Worm (Caenorhabditis elegans) whole organism, L4 larva: Measurements from ENCODE around the gene ampd-1.

Experiments used
- fkh-10 ChIP-seq: fragments of 150-350 bp; optimal IDR thresholded peaks from 2 replicates; lab custom pipeline; 2014; ENCODE audit warnings: missing biosample characterization, missing genetic modification reagents, missing genetic modification characterization
- jun-1 ChIP-seq: fragments of 150-350 bp; optimal IDR thresholded peaks from 2 replicates; lab custom pipeline; 2014; ENCODE audit warnings: missing biosample characterization, missing genetic modification reagents, missing genetic modification characterization
- nhr-111 ChIP-seq: fragments of 200-800 bp; sonication (Bioruptor generic); optimal IDR thresholded peaks from 2 replicates; lab custom pipeline; 2018; ENCODE audit warnings: mild to moderate bottlenecking, missing genetic modification characterization, missing compliant biosample characterization
- nhr-76 ChIP-seq: fragments of 150-350 bp; optimal IDR thresholded peaks from 2 replicates; lab custom pipeline; 2014; ENCODE audit warnings: missing biosample characterization, missing genetic modification characterization
- pha-4 ChIP-seq, 2 experiments: fragments of 150-350 bp in 1 of 2; fragments of 200-800 bp in 1 of 2; sonication (Bioruptor generic) in 1 of 2; IDR thresholded peaks in 1 of 2; optimal IDR thresholded peaks in 1 of 2; 2 replicates each; pipeline versions ENCODE4 v1.3.6 to Lab custom; 2014 to 2022; ENCODE audit warnings: missing genetic modification characterization in 2 of 2, missing genetic modification reagents in 2 of 2, missing biosample characterization in 1 of 2, missing compliant biosample characterization in 1 of 2
- skn-1 ChIP-seq: fragments of 150-350 bp; optimal IDR thresholded peaks from 2 replicates; lab custom pipeline; 2014; ENCODE audit warnings: missing biosample characterization, missing genetic modification characterization
- snpc-4 ChIP-seq: fragments of 150-350 bp; optimal IDR thresholded peaks from 2 replicates; lab custom pipeline; 2014; ENCODE audit warnings: missing biosample characterization, missing genetic modification characterization
- unc-130 ChIP-seq: sonication (generic microtip); optimal IDR thresholded peaks from 2 replicates; lab custom pipeline; 2016; ENCODE audit warnings: missing genetic modification reagents, missing genetic modification characterization, missing compliant biosample characterization
- unc-62 ChIP-seq, 3 experiments: fragments of 150-350 bp in 1 of 3; sonication (generic microtip); optimal IDR thresholded peaks in 2 of 3; peaks in 1 of 3; 1 replicate in 1 of 3; 2 replicates in 2 of 3; lab custom pipeline; 2014 to 2017; ENCODE audit warnings: missing biosample characterization in 3 of 3, missing genetic modification characterization in 3 of 3, missing genetic modification reagents in 3 of 3, missing genotype in 1 of 3
- zag-1 ChIP-seq: fragments of 150-350 bp; optimal IDR thresholded peaks from 2 replicates; lab custom pipeline; 2014; ENCODE audit warnings: missing biosample characterization, missing genetic modification characterization

ce11 chrII:5200987-5201582 is 2.0 kb upstream of the ampd-1 start:
- no peak for TF ChIP-seq nhr-76 (tag; lab: Kevin White, UChicago)
- peak in 1 of 2 experiments; percentile 21 for TF ChIP-seq unc-62 (GFP tag; optimal IDR thresholded peaks at IDR 0.05 in 1 of 2; lab: Kevin White, UChicago)
- no peak for TF ChIP-seq unc-62 (tag; optimal IDR thresholded peaks at IDR 0.05; lab: Kevin White, UChicago)
- no peak for TF ChIP-seq snpc-4 (tag; lab: Kevin White, UChicago)
- TF ChIP-seq jun-1: no peak
- TF ChIP-seq skn-1: no peak
- no peak for TF ChIP-seq fkh-10
- no peak for TF ChIP-seq nhr-111 (GFP tag; lab: Kevin White, UChicago)
- no peak for TF ChIP-seq unc-130 (GFP tag; lab: Kevin White, UChicago)
- TF ChIP-seq pha-4 (GFP tag; IDR thresholded peaks at IDR 0.05; lab: Robert Waterston, UW): no peak
- peak; percentile 11 for TF ChIP-seq pha-4 (tag; optimal IDR thresholded peaks at IDR 0.05; lab: Kevin White, UChicago)
- TF ChIP-seq zag-1 (tag; lab: Kevin White, UChicago): no peak
